Worm (Caenorhabditis elegans): ENCODE data around the gene kbp-3.

ce11 chrII:14404741-14405488 is 15.0 kb upstream of the kbp-3 start:
- peak; percentile 73 for TF ChIP-seq sptf-1 (tag; optimal IDR thresholded peaks at IDR 0.05)
- no peak for TF ChIP-seq elt-1 (tag; optimal IDR thresholded peaks at IDR 0.05; ENCODE audit: borderline replicate concordance, insufficient read depth)
- TF ChIP-seq unc-39 (tag; optimal IDR thresholded peaks at IDR 0.05): peak; percentile 65
- peak; percentile 49 for TF ChIP-seq mep-1 (tag; optimal IDR thresholded peaks at IDR 0.05)
- TF ChIP-seq snpc-4 (tag; optimal IDR thresholded peaks at IDR 0.05): no peak
- no peak for TF ChIP-seq nhr-76 (tag; optimal IDR thresholded peaks at IDR 0.05)
- TF ChIP-seq ceh-43 (GFP tag; optimal IDR thresholded peaks at IDR 0.05): peak; percentile 53
